Fruit fly (Drosophila melanogaster): Measurements from ENCODE around the gene Lar.

Gene Lar

DNA sequence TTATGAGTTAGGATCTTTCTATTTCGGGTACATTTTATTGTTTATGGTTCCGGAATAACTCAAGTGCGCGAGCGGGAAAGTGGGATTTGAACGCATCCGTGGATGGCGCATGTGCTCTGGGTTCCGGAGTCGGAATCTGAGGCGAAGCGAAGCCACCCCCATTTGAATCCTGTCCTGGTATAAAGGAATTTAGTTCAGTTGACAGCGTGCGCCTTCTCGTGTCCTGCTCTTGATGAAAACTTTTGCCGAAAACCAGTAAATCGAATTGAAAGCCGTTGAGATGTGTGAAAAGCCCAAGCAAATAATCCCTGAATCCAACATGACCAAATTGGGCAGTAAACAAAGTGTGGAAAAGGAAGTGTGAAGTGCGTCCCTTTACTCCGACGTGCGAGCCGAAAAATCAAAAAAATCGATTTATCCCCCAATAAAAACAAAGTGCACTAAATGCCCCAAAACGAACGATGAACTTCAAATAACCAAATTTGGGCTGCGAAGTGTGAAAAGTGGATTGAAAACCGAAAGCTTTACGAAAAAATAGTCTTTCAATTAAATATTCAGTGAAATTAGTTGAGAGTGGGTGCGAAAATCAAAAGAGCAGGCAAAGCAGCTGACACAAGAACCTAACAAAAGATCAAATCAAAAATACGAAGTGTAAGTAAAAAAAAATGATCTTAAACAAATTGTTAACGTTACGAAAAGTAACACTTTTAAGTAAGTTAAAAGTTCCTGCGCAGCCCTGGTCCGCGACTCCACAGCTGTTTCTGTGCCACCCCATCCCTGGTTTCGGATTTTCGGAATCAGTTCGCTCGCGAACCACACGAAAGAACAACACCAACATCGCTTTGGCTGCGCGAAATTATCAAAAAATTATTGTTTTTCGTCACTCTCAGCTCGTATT is at the start of gene Lar:
Gene Lar (plus strand): TSS at position 188 of the 898 bp plus-strand sequence.
- TF ChIP-seq CG8478 (optimal IDR thresholded peaks at IDR 0.05): no peak
- peak; percentile 7 to 28 for TF ChIP-seq CTCF (optimal IDR thresholded peaks at IDR 0.05)

- no peak for TF ChIP-seq CG8478 (optimal IDR thresholded peaks at IDR 0.05)
These were observed 48.5 kb upstream of the Lar start, which contains the start of gene CG13082 for dm6 chr2L:19537779-19538456. Gene CG13082 (plus strand): TSS chr2L:19538425.

dm6 chr2L:19540307-19540706 is 46.1 kb upstream of the Lar start, which contains the start of gene CG13081:
Gene CG13081 (plus strand): TSS chr2L:19540607.
- TF ChIP-seq CG8478 (optimal IDR thresholded peaks at IDR 0.05) (no peak), CTCF (optimal IDR thresholded peaks at IDR 0.05) (no peak)

- TF ChIP-seq CTCF (optimal IDR thresholded peaks at IDR 0.05): no peak
- TF ChIP-seq CG8478 (optimal IDR thresholded peaks at IDR 0.05): no peak
These were observed 44.1 kb upstream of the Lar start for dm6 chr2L:19542268-19542773.

- no peak for TF ChIP-seq CG8478 (optimal IDR thresholded peaks at IDR 0.05)
These were observed 43.3 kb upstream of the Lar start for dm6 chr2L:19543010-19543564.

dm6 chr2L:19546869-19547710 is 39.3 kb upstream of the Lar start, which contains the start of gene CG10337:
Gene CG10337 (minus strand): TSS chr2L:19546959.
- TF ChIP-seq CG8478 (optimal IDR thresholded peaks at IDR 0.05): no peak
- TF ChIP-seq CTCF (optimal IDR thresholded peaks at IDR 0.05): no peak

DNA sequence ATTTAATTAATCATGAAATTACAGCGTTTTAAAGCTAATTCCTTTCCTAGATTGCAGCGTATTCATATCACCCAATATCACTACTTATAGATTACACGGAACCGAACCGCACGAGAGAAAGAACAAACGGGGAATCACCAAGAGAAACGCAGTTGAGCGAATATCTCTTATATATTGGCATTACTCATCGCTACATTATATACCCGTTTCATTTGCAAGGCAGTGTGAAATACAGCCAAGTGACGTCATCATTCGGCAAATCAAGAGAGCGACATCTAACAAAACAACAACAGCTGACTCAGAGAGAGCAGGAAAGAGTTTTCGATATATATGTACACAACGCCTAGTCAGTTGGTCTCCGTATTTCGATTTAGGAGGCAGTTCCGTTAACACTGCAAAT is 38.3 kb upstream of the Lar start, which contains the start of gene Tep4:
Gene Tep4 (plus strand): TSS at position 350 of the 400 bp plus-strand sequence.
- TF ChIP-seq CTCF (optimal IDR thresholded peaks at IDR 0.05): no peak
- no peak for TF ChIP-seq CG8478 (optimal IDR thresholded peaks at IDR 0.05)

DNA sequence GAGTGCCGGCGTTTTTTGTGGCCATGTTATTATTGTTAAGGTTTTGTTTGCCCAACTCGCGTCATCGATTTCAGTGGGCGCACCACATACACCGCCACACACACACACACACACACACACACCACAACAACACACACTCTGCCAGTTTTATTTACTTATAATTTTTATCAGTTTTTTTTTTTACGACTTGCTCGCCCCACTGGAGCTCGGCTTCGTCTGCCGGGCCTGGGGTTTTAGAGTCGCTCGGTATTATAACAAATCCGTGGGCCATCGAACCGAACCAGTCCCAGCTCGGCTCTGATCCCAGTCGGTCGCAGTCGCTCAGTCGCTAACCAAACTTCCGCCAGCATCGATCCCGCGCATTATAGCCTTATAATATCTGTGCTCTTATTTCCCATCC is 37.0 kb upstream of the Lar start:
- TF ChIP-seq CG8478 (optimal IDR thresholded peaks at IDR 0.05): no peak
- no peak for TF ChIP-seq CTCF (optimal IDR thresholded peaks at IDR 0.05)

DNA sequence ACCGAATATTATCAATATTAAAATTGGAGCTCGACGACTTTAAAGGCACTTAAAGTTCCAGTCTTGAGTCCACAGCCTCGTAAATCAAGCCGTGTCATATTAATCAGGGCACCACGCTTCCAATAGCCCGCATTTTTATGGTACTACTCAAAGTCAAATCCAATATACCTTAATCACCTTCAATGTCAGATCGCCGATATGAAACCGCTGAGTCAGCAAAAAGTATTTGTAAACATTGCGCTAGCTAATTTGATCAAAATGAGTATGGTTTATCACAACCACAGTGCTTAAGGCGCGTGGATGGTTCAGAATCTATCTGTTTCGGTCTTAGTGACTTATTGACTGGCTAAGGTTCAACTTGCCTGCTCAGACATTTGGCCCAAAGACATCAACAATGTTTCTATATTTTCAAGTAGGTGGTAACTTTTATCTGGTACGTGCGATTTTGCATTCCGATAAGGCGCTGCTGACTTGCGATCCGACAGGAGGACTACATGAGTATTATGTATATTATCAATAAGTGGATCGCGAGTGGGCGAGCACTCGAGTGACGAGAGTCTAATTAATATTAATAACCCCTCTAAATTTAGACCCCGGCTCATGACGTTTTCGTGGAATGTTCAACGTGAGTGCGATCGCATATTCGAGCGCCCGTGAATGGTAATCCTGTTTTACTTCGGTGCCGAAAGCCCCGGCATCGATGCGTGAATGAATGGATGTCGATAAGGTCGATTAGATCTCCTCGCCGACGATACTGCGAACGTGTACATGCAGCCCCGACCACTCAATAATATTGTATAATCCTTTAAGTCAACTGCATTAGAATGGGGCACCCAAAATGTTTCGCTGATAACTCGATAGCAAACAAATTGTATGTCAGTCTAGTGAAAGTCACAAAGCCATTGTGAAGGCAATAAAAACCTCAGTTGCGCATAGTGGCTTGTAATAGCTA is 23.1 kb upstream of the Lar start, which contains the start of gene CG13078:
Gene CG13078 (plus strand): TSS at position 902 of the 952 bp plus-strand sequence.
- TF ChIP-seq CTCF (optimal IDR thresholded peaks at IDR 0.05) (no peak), CG8478 (optimal IDR thresholded peaks at IDR 0.05) (no peak)

dm6 chr2L:19565233-19565898 is 21.1 kb upstream of the Lar start, which contains the start of gene CG13077:
Gene CG13077 (plus strand): TSS chr2L:19565863.
- TF ChIP-seq CTCF (optimal IDR thresholded peaks at IDR 0.05) (no peak), CG8478 (optimal IDR thresholded peaks at IDR 0.05) (no peak)

DNA sequence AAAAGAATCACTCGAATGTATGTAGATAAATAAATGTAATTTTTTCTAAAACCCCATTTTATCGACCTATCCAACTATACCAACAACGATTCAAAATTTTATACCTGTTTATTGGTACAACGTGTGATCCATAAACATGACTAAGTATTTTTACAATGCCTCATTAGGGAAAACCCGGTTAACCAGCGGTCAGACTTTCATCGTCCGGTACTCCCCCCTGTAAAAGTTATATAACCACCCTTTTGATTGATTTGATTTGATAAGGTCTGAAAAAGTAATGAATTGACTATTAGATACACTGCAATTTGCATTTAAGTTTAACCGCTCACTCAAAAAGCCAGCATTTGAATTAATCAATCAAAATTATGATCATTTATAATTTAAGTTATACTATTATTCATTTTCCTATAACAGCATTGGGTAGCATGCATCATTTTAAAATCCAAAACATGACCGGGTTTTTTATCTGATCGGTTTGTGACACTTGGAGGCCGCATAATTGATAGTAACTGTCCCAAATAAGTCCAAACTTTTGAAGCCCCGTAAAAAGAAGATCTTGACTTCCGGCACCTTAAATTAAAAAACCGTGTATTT is 19.0 kb upstream of the Lar start:
- TF ChIP-seq CTCF (optimal IDR thresholded peaks at IDR 0.05): no peak
- no peak for TF ChIP-seq CG8478 (optimal IDR thresholded peaks at IDR 0.05)

dm6 chr2L:19570806-19571254 is 15.6 kb upstream of the Lar start:
- no peak for TF ChIP-seq CG8478 (optimal IDR thresholded peaks at IDR 0.05)
- TF ChIP-seq CTCF (optimal IDR thresholded peaks at IDR 0.05): no peak
